Fruit fly (Drosophila melanogaster): Measurements from ENCODE around the gene GstD1.

The GstD1 gene

DNA sequence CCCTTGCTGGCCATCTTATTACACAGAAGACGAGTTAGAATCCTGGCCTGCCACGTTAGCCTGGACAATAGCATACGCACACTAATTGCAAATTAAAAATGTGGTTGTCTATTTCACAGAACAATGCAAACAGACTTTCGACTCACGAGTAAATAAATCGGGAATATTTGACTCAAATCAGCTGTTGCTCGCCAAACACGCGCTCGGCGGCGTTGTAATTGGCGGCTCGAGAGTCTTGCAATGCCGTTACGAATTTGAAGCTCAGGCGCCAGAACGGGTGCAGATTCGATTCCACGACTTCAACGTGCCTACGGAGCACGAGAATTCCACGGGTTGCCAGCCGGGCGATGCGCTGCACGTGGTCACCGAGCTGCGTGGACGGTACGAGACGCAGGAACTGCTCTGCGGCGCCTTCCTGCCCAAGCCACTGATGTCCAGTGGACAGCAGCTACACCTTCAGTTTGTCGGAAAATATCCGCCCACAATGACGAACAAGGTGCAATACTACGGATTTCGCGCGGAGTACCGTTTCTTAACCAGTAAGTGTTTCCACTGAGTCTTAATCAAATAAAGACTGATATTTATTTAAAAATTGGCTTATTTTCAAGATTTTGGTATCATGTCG is 32.7 kb upstream of the GstD1 start, which contains the start of gene DNAlig3 (continued):
- TF ChIP-seq Med (GFP tag): peak; percentile 42

DNA sequence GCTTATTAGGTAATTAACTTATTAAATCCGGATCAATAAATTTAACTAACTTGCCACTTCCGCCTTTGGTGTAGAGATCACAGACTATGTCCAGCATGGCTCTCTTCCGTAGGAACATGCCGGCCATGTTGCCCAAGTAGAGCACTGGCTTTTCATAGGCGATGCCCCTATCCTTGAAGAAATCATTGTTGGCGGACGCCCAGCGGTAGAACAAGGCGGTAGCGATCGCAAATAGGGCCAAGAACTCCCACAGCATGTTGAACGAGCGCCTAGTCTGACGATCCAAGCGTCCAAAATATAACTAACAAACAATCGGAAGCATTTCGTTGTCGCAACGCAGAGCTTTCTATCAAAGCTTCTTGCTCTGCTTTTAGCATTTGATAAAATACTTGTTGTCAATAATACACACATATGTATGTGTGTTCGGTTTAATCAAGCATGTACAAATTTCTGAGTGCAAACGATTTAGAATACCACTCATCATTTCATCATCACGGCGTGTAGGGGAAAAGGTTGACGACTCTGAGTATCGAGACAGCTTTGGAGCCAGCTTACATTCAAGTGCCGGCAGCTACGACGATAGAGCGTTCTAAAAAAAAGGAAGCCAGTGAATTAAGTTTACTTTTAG is 29.7 kb upstream of the GstD1 start, which contains the start of gene Cyp9f3:
Gene Cyp9f3, minus strand, starts transcription at position 310 of the 628 bp plus-strand sequence.
- TF ChIP-seq CG18262 (tag; optimal IDR thresholded peaks at IDR 0.05): no peak
- peak; percentile 9 for TF ChIP-seq CG18011 (GFP tag; optimal IDR thresholded peaks at IDR 0.05)
- TF ChIP-seq Hey (tag; optimal IDR thresholded peaks at IDR 0.05): no peak
- no peak for TF ChIP-seq phol (tag; optimal IDR thresholded peaks at IDR 0.05)
- TF ChIP-seq Jarid2 (GFP tag; optimal IDR thresholded peaks at IDR 0.05): peak; percentile 54
- no peak for TF ChIP-seq tgo (GFP tag; IDR thresholded peaks at IDR 0.05)
- TF ChIP-seq dan (GFP tag; IDR thresholded peaks at IDR 0.05): no peak
- no peak for TF ChIP-seq CG14710 (tag; optimal IDR thresholded peaks at IDR 0.05)
- TF ChIP-seq sd (tag; optimal IDR thresholded peaks at IDR 0.05): no peak
- no peak for TF ChIP-seq zen2 (GFP tag; IDR thresholded peaks at IDR 0.05; ENCODE audit: partially characterized antibody)
- no peak for TF ChIP-seq lbe (GFP tag; optimal IDR thresholded peaks at IDR 0.05)
- peak; percentile 25 for TF ChIP-seq lab (GFP tag; optimal IDR thresholded peaks at IDR 0.05)
- no peak for TF ChIP-seq sna (GFP tag; IDR thresholded peaks at IDR 0.05; ENCODE audit: partially characterized antibody)
- peak; percentile 1 for TF ChIP-seq sens (GFP tag)
- no peak for TF ChIP-seq CG31365 (tag; optimal IDR thresholded peaks at IDR 0.05)
- TF ChIP-seq Trl (optimal IDR thresholded peaks at IDR 0.05): no peak
- TF ChIP-seq Trl (GFP tag; optimal IDR thresholded peaks at IDR 0.05): no peak
- 0 out of 2 replicates have a peak, but pooled peaks have one; percentile 9 for TF ChIP-seq CG32767 (GFP tag; IDR thresholded peaks at IDR 0.05)
- TF ChIP-seq bab2 (GFP tag; optimal IDR thresholded peaks at IDR 0.05): no peak
- peak; percentile 33; the same call in 1 of the 2 replicates for TF ChIP-seq amos (GFP tag; IDR thresholded peaks at IDR 0.05; ENCODE audit: partially characterized antibody)
- TF ChIP-seq hbn (GFP tag; IDR thresholded peaks at IDR 0.05; ENCODE audit: partially characterized antibody): no peak
- TF ChIP-seq Doc2 (GFP tag; IDR thresholded peaks at IDR 0.05): no peak
- TF ChIP-seq gro (GFP tag; optimal IDR thresholded peaks at IDR 0.05): peak; percentile 14
- 0 out of 2 replicates have a peak, but pooled peaks have one; percentile 7 for TF ChIP-seq Atf6 (GFP tag; IDR thresholded peaks at IDR 0.05)
- no peak for TF ChIP-seq HLHmδ (GFP tag; optimal IDR thresholded peaks at IDR 0.05)
- peak; percentile 40 for TF ChIP-seq cg (GFP tag; optimal IDR thresholded peaks at IDR 0.05)
- peak; percentile 79 for TF ChIP-seq CG10543 (GFP tag; optimal IDR thresholded peaks at IDR 0.05)
- peak; percentile 63 for TF ChIP-seq CG10274 (GFP tag; optimal IDR thresholded peaks at IDR 0.05)
- no peak for TF ChIP-seq CG13624 (GFP tag; optimal IDR thresholded peaks at IDR 0.05)
- no peak for TF ChIP-seq Dip3 (GFP tag; optimal IDR thresholded peaks at IDR 0.05)
- peak; percentile 75 for TF ChIP-seq ftz-f1 (GFP tag; optimal IDR thresholded peaks at IDR 0.05)
- no peak for TF ChIP-seq bigmax (GFP tag; optimal IDR thresholded peaks at IDR 0.05)
- TF ChIP-seq HHEX (GFP tag; optimal IDR thresholded peaks at IDR 0.05): no peak
- TF ChIP-seq Dref (GFP tag; IDR thresholded peaks at IDR 0.05): 0 out of 2 replicates have a peak, but pooled peaks have one; percentile 10
- TF ChIP-seq CG2678 (tag; optimal IDR thresholded peaks at IDR 0.05): no peak
- no peak for TF ChIP-seq dmrt11E (tag; optimal IDR thresholded peaks at IDR 0.05)
- TF ChIP-seq HmgZ (tag; optimal IDR thresholded peaks at IDR 0.05): peak; percentile 13
- no peak for TF ChIP-seq Mes4 (GFP tag; optimal IDR thresholded peaks at IDR 0.05)
- TF ChIP-seq CG34422 (GFP tag; IDR thresholded peaks at IDR 0.05): no peak
- TF ChIP-seq CG16813 (GFP tag; IDR thresholded peaks at IDR 0.05; ENCODE audit: partially characterized antibody): no peak
- peak in 1 of 2 experiments; percentile 17 for TF ChIP-seq Pdp1 (GFP tag; optimal IDR thresholded peaks at IDR 0.05)
- no peak for TF ChIP-seq Doc3 (GFP tag; IDR thresholded peaks at IDR 0.05; ENCODE audit: partially characterized antibody)
- TF ChIP-seq Awh (GFP tag; IDR thresholded peaks at IDR 0.05): no peak
- TF ChIP-seq CG12071 (GFP tag; optimal IDR thresholded peaks at IDR 0.05): peak; percentile 19
- TF ChIP-seq gcm2 (GFP tag; optimal IDR thresholded peaks at IDR 0.05): no peak
- TF ChIP-seq Ptx1 (GFP tag; IDR thresholded peaks at IDR 0.05): no peak
